Fruit fly (Drosophila melanogaster) whole organism, embryonic: ENCODE measurements around the gene Alp9.

Experiments used
- ATbp ChIP-seq: fragments of 200-800 bp; sonication (Bioruptor generic); optimal IDR thresholded peaks from 2 replicates; lab custom pipeline; 2017; ENCODE audit warnings: missing biosample characterization, mild to moderate bottlenecking, missing genetic modification characterization, missing genetic modification reagents
- Bteb2 ChIP-seq: fragments of 200-800 bp; sonication (Bioruptor generic); optimal IDR thresholded peaks from 2 replicates; lab custom pipeline; 2016; ENCODE audit warnings: missing biosample characterization, missing genetic modification characterization
- CG10147 ChIP-seq: fragments of 200-800 bp; sonication (Bioruptor generic); optimal IDR thresholded peaks from 2 replicates; lab custom pipeline; 2019; ENCODE audit warnings: missing biosample characterization, mild to moderate bottlenecking, missing genetic modification characterization, moderate library complexity
- CG11247 ChIP-seq: fragments of 200-800 bp; sonication (Bioruptor generic); IDR thresholded peaks from 2 replicates; pipeline ENCODE4 v1.3.6; 2022; ENCODE audit warnings: missing biosample characterization, missing genetic modification characterization
- CG13624 ChIP-seq: fragments of 200-800 bp; sonication (Bioruptor generic); optimal IDR thresholded peaks from 2 replicates; lab custom pipeline; 2016; ENCODE audit warnings: missing biosample characterization, missing genetic modification characterization
- CG15601 ChIP-seq: fragments of 200-800 bp; sonication (Bioruptor generic); optimal IDR thresholded peaks from 3 replicates; lab custom pipeline; 2019; ENCODE audit warnings: missing biosample characterization, mild to moderate bottlenecking, missing genetic modification characterization, moderate library complexity
- CG15696 ChIP-seq: fragments of 200-800 bp; sonication (Bioruptor generic); optimal IDR thresholded peaks from 2 replicates; lab custom pipeline; 2019; ENCODE audit warnings: missing biosample characterization, mild to moderate bottlenecking, missing genetic modification characterization, moderate library complexity
- CG17829 ChIP-seq: fragments of 200-800 bp; optimal IDR thresholded peaks from 2 replicates; lab custom pipeline; 2019; ENCODE audit warnings: missing biosample characterization, mild to moderate bottlenecking, missing genetic modification characterization, moderate library complexity
- CG18262 ChIP-seq: fragments of 200-800 bp; optimal IDR thresholded peaks from 3 replicates; lab custom pipeline; 2019; ENCODE audit warnings: missing biosample characterization, mild to moderate bottlenecking, missing genetic modification characterization, moderate library complexity
- CG2712 ChIP-seq: fragments of 200-800 bp; optimal IDR thresholded peaks from 3 replicates; lab custom pipeline; 2019; ENCODE audit warnings: missing biosample characterization, mild to moderate bottlenecking, missing genetic modification characterization, moderate library complexity
- CG2875 ChIP-seq: fragments of 200-800 bp; sonication (Bioruptor generic); optimal IDR thresholded peaks from 2 replicates; lab custom pipeline; 2017; ENCODE audit warnings: missing biosample characterization, mild to moderate bottlenecking, missing genetic modification characterization, missing genetic modification reagents
- CG30403 ChIP-seq: fragments of 200-800 bp; sonication (Bioruptor generic); optimal IDR thresholded peaks from 3 replicates; lab custom pipeline; 2016; ENCODE audit warnings: missing biosample characterization, missing genetic modification characterization
- CG31441 ChIP-seq: fragments of 200-800 bp; sonication (Bioruptor generic); IDR thresholded peaks from 2 replicates; pipeline ENCODE4 v1.3.6; 2022; ENCODE audit warnings: missing biosample characterization, missing genetic modification characterization
- CG5180 ChIP-seq: fragments of 200-800 bp; sonication (Bioruptor generic); optimal IDR thresholded peaks from 3 replicates; lab custom pipeline; 2017; ENCODE audit warnings: missing biosample characterization, missing genetic modification characterization, mild to moderate bottlenecking, moderate library complexity, missing genetic modification reagents
- CG6765 ChIP-seq: fragments of 200-800 bp; sonication (Bioruptor generic); optimal IDR thresholded peaks from 3 replicates; lab custom pipeline; 2017; ENCODE audit warnings: missing biosample characterization, mild to moderate bottlenecking, missing genetic modification characterization
- CG7372 ChIP-seq: fragments of 200-800 bp; sonication (Bioruptor generic); IDR thresholded peaks from 2 replicates; pipeline ENCODE4 v1.3.6; 2022; ENCODE audit warnings: missing biosample characterization, missing genetic modification characterization
- CG8089 ChIP-seq: fragments of 200-800 bp; sonication (Bioruptor generic); optimal IDR thresholded peaks from 3 replicates; lab custom pipeline; 2016; ENCODE audit warnings: missing biosample characterization, missing genetic modification characterization
- CG8281 ChIP-seq: fragments of 200-800 bp; sonication (Bioruptor generic); optimal IDR thresholded peaks from 2 replicates; lab custom pipeline; 2018; ENCODE audit warnings: missing biosample characterization, mild to moderate bottlenecking, missing genetic modification characterization, moderate library complexity
- CG9727 ChIP-seq: fragments of 200-800 bp; sonication (Bioruptor generic); optimal IDR thresholded peaks from 3 replicates; lab custom pipeline; 2017; ENCODE audit warnings: missing biosample characterization, mild to moderate bottlenecking, missing genetic modification characterization
- CTCF ChIP-seq: fragments of 200-800 bp; sonication (Bioruptor generic); optimal IDR thresholded peaks from 2 replicates; lab custom pipeline; 2017; ENCODE audit warnings: missing biosample characterization, mild to moderate bottlenecking, missing genetic modification characterization, moderate library complexity
- Camta ChIP-seq: fragments of 200-800 bp; sonication (Bioruptor generic); optimal IDR thresholded peaks from 2 replicates; lab custom pipeline; 2016; ENCODE audit warnings: missing biosample characterization, missing genetic modification characterization
- Fer3 ChIP-seq: fragments of 200-800 bp; sonication (Bioruptor generic); optimal IDR thresholded peaks from 2 replicates; lab custom pipeline; 2018; ENCODE audit warnings: missing biosample characterization, mild to moderate bottlenecking, missing genetic modification characterization, moderate library complexity
- HLHmδ ChIP-seq: fragments of 200-800 bp; sonication (Bioruptor generic); optimal IDR thresholded peaks from 2 replicates; lab custom pipeline; 2018; ENCODE audit warnings: missing biosample characterization, mild to moderate bottlenecking, missing genetic modification characterization, moderate library complexity
- Hand ChIP-seq: fragments of 200-800 bp; sonication (Bioruptor generic); optimal IDR thresholded peaks from 2 replicates; lab custom pipeline; 2017; ENCODE audit warnings: mild to moderate bottlenecking, missing biosample characterization, missing genetic modification reagents, missing genetic modification characterization
- Hr78 ChIP-seq, 2 experiments: fragments of 200-800 bp in 1 of 2; fragments of >200 bp in 1 of 2; sonication (Bioruptor generic) in 1 of 2; optimal IDR thresholded peaks; 2 replicates each; lab custom pipeline; 2017 to 2019; ENCODE audit warnings: missing biosample characterization in 2 of 2, missing genetic modification characterization in 2 of 2, mild to moderate bottlenecking in 1 of 2, moderate library complexity in 1 of 2
- Hsf ChIP-seq: fragments of 200-800 bp; sonication (Bioruptor generic); optimal IDR thresholded peaks from 3 replicates; lab custom pipeline; 2016; ENCODE audit warnings: missing biosample characterization, missing genetic modification characterization
- Lhr ChIP-seq: fragments of 200-800 bp; sonication (Bioruptor generic); optimal IDR thresholded peaks from 3 replicates; lab custom pipeline; 2017; ENCODE audit warnings: mild to moderate bottlenecking, missing biosample characterization, missing genetic modification reagents, missing genetic modification characterization
- Mad ChIP-seq: fragments of 200-800 bp; sonication (Bioruptor generic); optimal IDR thresholded peaks from 2 replicates; lab custom pipeline; 2016; ENCODE audit warnings: missing biosample characterization, missing genetic modification characterization
- Med ChIP-seq: fragments of 200-800 bp; sonication (Bioruptor generic); peaks from one replicate; lab custom pipeline; 2016; ENCODE audit warnings: missing biosample characterization, missing genetic modification characterization, mild to moderate bottlenecking, inconsistent platforms, moderate library complexity
- NfI ChIP-seq: fragments of 200-800 bp; sonication (Bioruptor generic); optimal IDR thresholded peaks from 3 replicates; lab custom pipeline; 2018; ENCODE audit warnings: missing biosample characterization, mild to moderate bottlenecking, missing genetic modification characterization, moderate library complexity
- Rfx ChIP-seq: fragments of 200-800 bp; sonication (Bioruptor generic); IDR thresholded peaks from 2 replicates; pipeline ENCODE4 v1.3.6; 2022; ENCODE audit warnings: missing biosample characterization, missing genetic modification characterization
- Ssrp ChIP-seq: fragments of 200-800 bp; sonication (Bioruptor generic); optimal IDR thresholded peaks from 2 replicates; lab custom pipeline; 2018; ENCODE audit warnings: missing biosample characterization, mild to moderate bottlenecking, missing genetic modification characterization, moderate library complexity
- TFAM ChIP-seq: fragments of 200-800 bp; sonication (Bioruptor generic); optimal IDR thresholded peaks from 2 replicates; lab custom pipeline; 2017; ENCODE audit warnings: missing biosample characterization, missing genetic modification characterization, inconsistent platforms
- YL-1 ChIP-seq: fragments of 200-800 bp; sonication (Bioruptor generic); optimal IDR thresholded peaks from 3 replicates; lab custom pipeline; 2017; ENCODE audit warnings: missing biosample characterization, mild to moderate bottlenecking, missing genetic modification characterization
- ac ChIP-seq: fragments of 200-800 bp; sonication (Bioruptor generic); optimal IDR thresholded peaks from 3 replicates; lab custom pipeline; 2017; ENCODE audit warnings: missing biosample characterization, mild to moderate bottlenecking, missing genetic modification characterization
- br ChIP-seq: fragments of >200 bp; optimal IDR thresholded peaks from 2 replicates; lab custom pipeline; 2017
- caup ChIP-seq: fragments of 200-800 bp; sonication (Bioruptor generic); optimal IDR thresholded peaks from 3 replicates; lab custom pipeline; 2017; ENCODE audit warnings: missing biosample characterization, mild to moderate bottlenecking, missing genetic modification characterization, moderate library complexity; ENCODE audit not compliant: severe bottlenecking
- dmrt99B ChIP-seq: fragments of 200-800 bp; sonication (Bioruptor generic); optimal IDR thresholded peaks from 2 replicates; lab custom pipeline; 2018; ENCODE audit warnings: missing biosample characterization, mild to moderate bottlenecking, missing genetic modification characterization, moderate library complexity
- en ChIP-seq: fragments of 200-800 bp; sonication (Bioruptor generic); optimal IDR thresholded peaks from 2 replicates; lab custom pipeline; 2016; ENCODE audit warnings: missing biosample characterization, missing genetic modification characterization
- hkb ChIP-seq, 2 experiments: fragments of 200-800 bp in 1 of 2; fragments of >200 bp in 1 of 2; sonication (Bioruptor generic) in 1 of 2; IDR thresholded peaks in 1 of 2; optimal IDR thresholded peaks in 1 of 2; 2 replicates each; pipeline versions ENCODE4 v1.3.6 to Lab custom; 2017 to 2022; ENCODE audit warnings: missing biosample characterization in 1 of 2, missing genetic modification characterization in 1 of 2
- knrl ChIP-seq: fragments of 200-800 bp; sonication (Bioruptor generic); IDR thresholded peaks from 3 replicates; pipeline ENCODE4 v1.3.6; 2022; ENCODE audit warnings: missing biosample characterization, missing genetic modification characterization; ENCODE audit not compliant: partially characterized antibody
- pb ChIP-seq: fragments of 200-800 bp; sonication (Bioruptor generic); optimal IDR thresholded peaks from 3 replicates; lab custom pipeline; 2016; ENCODE audit warnings: missing biosample characterization, missing genetic modification characterization
- phol ChIP-seq: fragments of 200-800 bp; sonication (Bioruptor generic); optimal IDR thresholded peaks from 3 replicates; lab custom pipeline; 2018; ENCODE audit warnings: missing biosample characterization, mild to moderate bottlenecking, missing genetic modification characterization, moderate library complexity
- pnt ChIP-seq: fragments of 200-800 bp; sonication (Bioruptor generic); optimal IDR thresholded peaks from 3 replicates; lab custom pipeline; 2016; ENCODE audit warnings: missing biosample characterization, missing genetic modification characterization
- pum ChIP-seq: fragments of 200-800 bp; sonication (Bioruptor generic); optimal IDR thresholded peaks from 2 replicates; lab custom pipeline; 2016; ENCODE audit warnings: missing biosample characterization, missing genetic modification characterization
- ro ChIP-seq: fragments of 200-800 bp; sonication (Bioruptor generic); IDR thresholded peaks from 2 replicates; pipeline ENCODE4 v1.3.6; 2022; ENCODE audit warnings: missing biosample characterization, missing genetic modification characterization
- schlank ChIP-seq: fragments of 200-800 bp; sonication (Bioruptor generic); optimal IDR thresholded peaks from 2 replicates; lab custom pipeline; 2018; ENCODE audit warnings: missing biosample characterization, mild to moderate bottlenecking, missing genetic modification characterization
- sim ChIP-seq: fragments of 200-800 bp; sonication (Bioruptor generic); IDR thresholded peaks from 2 replicates; pipeline ENCODE4 v1.3.6; 2022; ENCODE audit warnings: missing biosample characterization, missing genetic modification characterization
- ttk ChIP-seq: fragments of 200-800 bp; sonication (Bioruptor generic); IDR thresholded peaks from 2 replicates; pipeline ENCODE4 v2.1.2; 2022; ENCODE audit warnings: missing biosample characterization, missing genetic modification characterization
- wek ChIP-seq: fragments of 200-800 bp; sonication (Bioruptor generic); optimal IDR thresholded peaks from 3 replicates; lab custom pipeline; 2018; ENCODE audit warnings: missing biosample characterization, mild to moderate bottlenecking, missing genetic modification characterization, moderate library complexity

Alp9 gene

DNA sequence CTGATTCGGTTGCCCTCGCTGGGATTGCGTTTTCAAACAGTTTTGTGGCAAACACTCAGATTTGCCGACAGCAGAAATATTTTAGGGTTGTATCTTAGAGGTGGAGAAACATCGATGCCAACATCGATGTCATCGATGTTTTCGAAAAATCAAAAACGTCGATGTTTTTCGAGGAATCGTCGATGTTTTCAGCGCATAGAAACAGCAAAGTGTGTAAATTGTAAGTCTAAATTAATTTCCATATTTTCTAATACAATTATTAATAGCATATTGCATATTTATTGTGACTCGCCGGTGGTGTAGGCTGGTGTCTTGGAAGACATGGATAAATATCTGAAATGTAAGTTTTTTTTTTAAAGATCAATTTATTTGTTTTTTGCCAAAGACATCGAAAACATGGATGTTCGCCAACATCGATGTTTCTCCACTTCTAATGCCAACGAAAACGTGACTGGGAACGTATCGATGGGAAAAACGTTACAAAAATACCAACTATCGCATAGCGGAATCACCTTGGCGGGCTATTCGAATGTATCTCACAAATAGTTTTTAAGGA, 8.6 kb downstream of the Alp9 start, which contains the start of gene TM9SF3 (continued):
- no peak for TF ChIP-seq ac
- peak; percentile 31 for TF ChIP-seq YL-1
- TF ChIP-seq TFAM (GFP tag; lab: Kevin White, UChicago) = no peak
- peak; percentile 24 for TF ChIP-seq CG18262 (tag; lab: Kevin White, UChicago)
- no peak for TF ChIP-seq dmrt99B (tag; lab: Kevin White, UChicago)
- TF ChIP-seq pnt (GFP tag; lab: Kevin White, UChicago) = no peak
- TF ChIP-seq CG10147 (GFP tag; lab: Kevin White, UChicago) = peak; percentile 25
- no peak for TF ChIP-seq Mad (GFP tag; lab: Kevin White, UChicago)
- peak; percentile 4 for TF ChIP-seq CG13624 (GFP tag; lab: Kevin White, UChicago)
- no peak for TF ChIP-seq wek (GFP tag; lab: Kevin White, UChicago)
- peak; percentile 89 for TF ChIP-seq knrl (GFP tag; lab: Robert Waterston, UW)
- TF ChIP-seq pb = no peak
- no peak for TF ChIP-seq CG7372
- TF ChIP-seq hkb (optimal IDR thresholded peaks at IDR 0.05; lab: Kevin White, UChicago) = peak; percentile 30
- no peak for TF ChIP-seq hkb (GFP tag; IDR thresholded peaks at IDR 0.05; lab: Robert Waterston, UW)
- TF ChIP-seq ttk (GFP tag; lab: Robert Waterston, UW) = peak; percentile 50; the same call in 1 of the 2 replicates
- TF ChIP-seq Camta (GFP tag; lab: Kevin White, UChicago) = no peak
- no peak for TF ChIP-seq ro (GFP tag; lab: Robert Waterston, UW)
- peak; percentile 51 for TF ChIP-seq phol (tag; lab: Kevin White, UChicago)
- no peak for TF ChIP-seq CG15601
- TF ChIP-seq caup (GFP tag; lab: Kevin White, UChicago) = no peak
- peak; percentile 21 for TF ChIP-seq CG17829 (tag; lab: Kevin White, UChicago)
- TF ChIP-seq Fer3 (tag; lab: Kevin White, UChicago) = no peak
- TF ChIP-seq CG6765 (GFP tag; lab: Kevin White, UChicago) = no peak
- TF ChIP-seq Med (GFP tag; lab: Kevin White, UChicago) = peak; percentile 59
- peak; percentile 13 for TF ChIP-seq CTCF (GFP tag; lab: Kevin White, UChicago)
- TF ChIP-seq CG8281 = no peak
- TF ChIP-seq CG9727 (GFP tag; lab: Kevin White, UChicago) = peak; percentile 55
- no peak for TF ChIP-seq CG11247
- TF ChIP-seq CG15696 = peak; percentile 23
- TF ChIP-seq CG5180 = no peak
- peak; percentile 46 for TF ChIP-seq CG30403
- TF ChIP-seq HLHmδ (GFP tag; lab: Kevin White, UChicago) = no peak
- no peak for TF ChIP-seq Hr78 (GFP tag; optimal IDR thresholded peaks at IDR 0.05; lab: Kevin White, UChicago)
- TF ChIP-seq CG31441 = peak; percentile 87
- peak; percentile 56 for TF ChIP-seq Hsf (GFP tag; lab: Kevin White, UChicago)
- no peak for TF ChIP-seq en (GFP tag; lab: Kevin White, UChicago)
- no peak for TF ChIP-seq CG2875 (GFP tag; lab: Kevin White, UChicago)
- no peak for TF ChIP-seq CG2712
- TF ChIP-seq Rfx = peak; percentile 41; the same call in 1 of the 2 replicates
- peak; percentile 4 for TF ChIP-seq CG8089
- no peak for TF ChIP-seq Hand
- TF ChIP-seq Bteb2 = no peak
- no peak for TF ChIP-seq NfI (GFP tag; lab: Kevin White, UChicago)
- no peak for TF ChIP-seq ATbp (GFP tag; lab: Kevin White, UChicago)
- TF ChIP-seq pum (GFP tag; lab: Kevin White, UChicago) = no peak
- no peak for TF ChIP-seq schlank (tag; lab: Kevin White, UChicago)
- peak; percentile 28 for TF ChIP-seq Lhr (GFP tag; lab: Kevin White, UChicago)
- TF ChIP-seq Ssrp (tag; lab: Kevin White, UChicago) = no peak
- no peak for TF ChIP-seq br (lab: Kevin White, UChicago)
- TF ChIP-seq sim = no peak
